Worm (Caenorhabditis elegans): ENCODE measurements around the gene acs-1.

The acs-1 gene

DNA sequence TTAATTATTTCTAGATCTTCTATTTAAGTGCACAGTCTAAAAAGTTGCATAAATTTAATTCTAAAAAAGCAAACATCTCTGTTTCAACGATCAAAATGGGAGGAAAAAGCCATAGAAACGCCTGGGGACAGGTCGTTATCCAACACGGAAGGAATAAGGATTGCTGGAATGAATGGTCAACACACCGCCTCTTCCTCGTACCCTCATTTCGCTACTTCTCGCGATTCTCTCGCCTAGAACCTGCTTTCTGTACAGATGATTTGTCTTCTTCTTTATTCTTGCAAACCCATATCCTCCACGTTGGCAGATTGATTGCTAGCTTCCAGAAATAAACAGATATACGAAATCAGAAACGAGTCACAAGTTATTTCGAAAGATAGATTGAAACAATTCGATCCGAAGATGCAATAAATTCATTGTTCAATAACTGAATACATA is 9.9 kb upstream of the acs-1 start, which contains the start of gene dpy-11 (continued):
- TF ChIP-seq snpc-4 (GFP tag; optimal IDR thresholded peaks at IDR 0.05) (peak; percentile 21), snpc-4 (tag; optimal IDR thresholded peaks at IDR 0.05) (peak in 2 of 4 experiments; percentile 9 to 26), madf-6 (GFP tag; IDR thresholded peaks at IDR 0.05) (peak; percentile 61), B0336.3 (GFP tag; IDR thresholded peaks at IDR 0.05) (peak; percentile 92), B0261.1 (tag; optimal IDR thresholded peaks at IDR 0.05) (no peak), ekl-4 (GFP tag; IDR thresholded peaks at IDR 0.05) (peak; percentile 65), ets-4 (GFP tag; optimal IDR thresholded peaks at IDR 0.05) (peak; percentile 30), ama-1 (optimal IDR thresholded peaks at IDR 0.05) (peak; percentile 98), ama-1 (GFP tag; optimal IDR thresholded peaks at IDR 0.05) (no peak), lir-1 (GFP tag; conservative IDR thresholded peaks at IDR 0.05) (no peak), zfh-2 (GFP tag; conservative IDR thresholded peaks at IDR 0.05) (no peak), fkh-3 (tag; optimal IDR thresholded peaks at IDR 0.05) (no peak), lag-1 (GFP tag; IDR thresholded peaks at IDR 0.05) (no peak), madf-8 (GFP tag; conservative IDR thresholded peaks at IDR 0.05) (no peak), chd-7 (tag; optimal IDR thresholded peaks at IDR 0.05) (peak; percentile 35), dpff-1 (tag; optimal IDR thresholded peaks at IDR 0.05) (peak; percentile 21), F33H1.4 (GFP tag; IDR thresholded peaks at IDR 0.05) (no peak), ccch-3 (GFP tag; optimal IDR thresholded peaks at IDR 0.05) (no peak), tlf-1 (GFP tag; optimal IDR thresholded peaks at IDR 0.05) (peak; percentile 64), madf-3 (GFP tag; IDR thresholded peaks at IDR 0.05) (peak; percentile 80), Y53G8AR.9 (GFP tag; conservative IDR thresholded peaks at IDR 0.05) (peak; percentile 72), bed-1 (GFP tag; IDR thresholded peaks at IDR 0.05) (0 out of 2 replicates have a peak, but pooled peaks have one; percentile 80), ceh-100 (GFP tag; IDR thresholded peaks at IDR 0.05) (no peak), egl-18 (GFP tag; IDR thresholded peaks at IDR 0.05) (no peak), efl-1 (GFP tag; optimal IDR thresholded peaks at IDR 0.05) (no peak), Y67H2A.10 (GFP tag; conservative IDR thresholded peaks at IDR 0.05) (no peak), unc-62 (GFP tag; optimal IDR thresholded peaks at IDR 0.05) (no peak), tbp1 (GFP tag; optimal IDR thresholded peaks at IDR 0.05) (peak; percentile 51), lin-26 (GFP tag; IDR thresholded peaks at IDR 0.05) (peak; percentile 27; the same call in 1 of the 2 replicates), F39B2.1 (GFP tag; IDR thresholded peaks at IDR 0.05) (0 out of 2 replicates have a peak, but pooled peaks have one; percentile 53), die-1 (tag; optimal IDR thresholded peaks at IDR 0.05) (peak; percentile 41), egl-44 (GFP tag; IDR thresholded peaks at IDR 0.05) (peak; percentile 25; the same call in 1 of the 2 replicates), nfyb-1 (GFP tag; IDR thresholded peaks at IDR 0.05) (peak; percentile 22; the same call in 1 of the 2 replicates), rec-8 (tag; optimal IDR thresholded peaks at IDR 0.05) (no peak), ceh-58 (GFP tag; IDR thresholded peaks at IDR 0.05) (no peak), B0019.2 (GFP tag; conservative IDR thresholded peaks at IDR 0.05) (no peak), cebp-1 (GFP tag; IDR thresholded peaks at IDR 0.05) (no peak), cebp-1 (tag; optimal IDR thresholded peaks at IDR 0.05) (peak; percentile 72), atf-7 (tag; optimal IDR thresholded peaks at IDR 0.05) (peak; percentile 55), rpc-1 (optimal IDR thresholded peaks at IDR 0.05) (no peak), rpc-1 (tag; optimal IDR thresholded peaks at IDR 0.05) (no peak), nhr-90 (tag; optimal IDR thresholded peaks at IDR 0.05) (peak; percentile 1), F57A8.1 (GFP tag; optimal IDR thresholded peaks at IDR 0.05) (no peak), ztf-22 (GFP tag; optimal IDR thresholded peaks at IDR 0.05) (peak; percentile 19), cebp-2 (GFP tag; IDR thresholded peaks at IDR 0.05) (peak; percentile 78; the same call in 1 of the 2 replicates), K12H6.12 (tag; optimal IDR thresholded peaks at IDR 0.05) (no peak), ceh-40 (GFP tag; IDR thresholded peaks at IDR 0.05) (no peak), lin-40 (tag; optimal IDR thresholded peaks at IDR 0.05) (peak; percentile 33), sptf-2 (GFP tag; optimal IDR thresholded peaks at IDR 0.05) (no peak), unc-130 (GFP tag; optimal IDR thresholded peaks at IDR 0.05) (peak; percentile 47)

Data from whole organism, young adult.